Fruit fly (Drosophila melanogaster): ENCODE results near the gene AkhR.

The AkhR gene

DNA sequence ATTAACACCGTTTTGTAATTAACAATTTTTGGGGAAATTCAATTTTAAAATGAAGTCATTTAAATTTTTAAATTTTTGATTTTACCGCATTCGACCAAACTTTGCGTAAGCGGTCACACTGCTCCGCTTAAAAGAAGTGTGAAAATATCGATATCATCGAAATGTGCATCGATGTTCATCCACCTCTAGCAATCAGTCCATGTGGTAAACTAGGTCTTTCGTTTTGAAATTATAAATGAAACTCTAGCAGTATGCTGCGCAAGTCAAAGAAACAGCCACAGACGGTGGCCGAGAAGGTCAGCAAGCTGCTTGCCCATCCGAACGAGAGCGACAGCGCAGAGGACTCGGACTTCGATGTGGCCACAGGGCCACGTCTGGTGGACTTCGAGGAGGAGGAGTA lies 1.5 kb upstream of the AkhR start, which contains the start of gene Aatf (continued):
- no peak for TF ChIP-seq Sox100B (GFP tag; optimal IDR thresholded peaks at IDR 0.05)
- no peak for TF ChIP-seq zfh2 (GFP tag; optimal IDR thresholded peaks at IDR 0.05)
- no peak for TF ChIP-seq CG10209 (GFP tag; optimal IDR thresholded peaks at IDR 0.05)
- no peak for TF ChIP-seq pita (GFP tag; optimal IDR thresholded peaks at IDR 0.05)
- TF ChIP-seq ara (GFP tag; IDR thresholded peaks at IDR 0.05): no peak
- TF ChIP-seq slou (GFP tag; optimal IDR thresholded peaks at IDR 0.05): no peak
- no peak for TF ChIP-seq tup (GFP tag; optimal IDR thresholded peaks at IDR 0.05)
- TF ChIP-seq Bgb (GFP tag; IDR thresholded peaks at IDR 0.05; ENCODE audit: partially characterized antibody): peak; percentile 89
- TF ChIP-seq CG16813 (GFP tag; IDR thresholded peaks at IDR 0.05; ENCODE audit: partially characterized antibody): peak; percentile 79
- TF ChIP-seq p53 (GFP tag; optimal IDR thresholded peaks at IDR 0.05): no peak
- TF ChIP-seq Fer3 (tag; optimal IDR thresholded peaks at IDR 0.05): no peak
- no peak for TF ChIP-seq CG32772 (GFP tag; IDR thresholded peaks at IDR 0.05)
- TF ChIP-seq CG8944 (GFP tag; optimal IDR thresholded peaks at IDR 0.05): no peak
- TF ChIP-seq CG9817 (tag; optimal IDR thresholded peaks at IDR 0.05): no peak
- TF ChIP-seq CG3838 (GFP tag; optimal IDR thresholded peaks at IDR 0.05): no peak
- no peak for TF ChIP-seq CG15269 (tag; optimal IDR thresholded peaks at IDR 0.05)
- no peak for TF ChIP-seq grau (tag; optimal IDR thresholded peaks at IDR 0.05)
- no peak for TF ChIP-seq unpg (GFP tag; optimal IDR thresholded peaks at IDR 0.05)
- no peak for TF ChIP-seq grn (GFP tag; optimal IDR thresholded peaks at IDR 0.05)
- no peak for TF ChIP-seq CG16863 (GFP tag; optimal IDR thresholded peaks at IDR 0.05)
- no peak for TF ChIP-seq CG8924 (tag; optimal IDR thresholded peaks at IDR 0.05)
- no peak for TF ChIP-seq pan (optimal IDR thresholded peaks at IDR 0.05)
- peak in 1 of 2 experiments; percentile 21 for TF ChIP-seq pan (GFP tag; optimal IDR thresholded peaks at IDR 0.05 in 1 of 2, IDR thresholded peaks at IDR 0.05 in 1 of 2)
- no peak for TF ChIP-seq CG17385 (GFP tag; optimal IDR thresholded peaks at IDR 0.05)
- TF ChIP-seq ewg (GFP tag; optimal IDR thresholded peaks at IDR 0.05): no peak
- no peak for TF ChIP-seq D19A (tag; optimal IDR thresholded peaks at IDR 0.05)
- no peak for TF ChIP-seq wor (GFP tag; IDR thresholded peaks at IDR 0.05)
- no peak for TF ChIP-seq Aef1 (GFP tag; IDR thresholded peaks at IDR 0.05)
- no peak for TF ChIP-seq lab (GFP tag; optimal IDR thresholded peaks at IDR 0.05)
- TF ChIP-seq Dbx (GFP tag; IDR thresholded peaks at IDR 0.05): peak; percentile 52; the same call in 2 of the 3 replicates
- TF ChIP-seq scrt (GFP tag; optimal IDR thresholded peaks at IDR 0.05): no peak
- no peak for TF ChIP-seq hth (optimal IDR thresholded peaks at IDR 0.05)
- no peak for TF ChIP-seq CG31365 (tag; optimal IDR thresholded peaks at IDR 0.05)
- TF ChIP-seq Dref (GFP tag; IDR thresholded peaks at IDR 0.05): peak; percentile 90
- TF ChIP-seq fd3F (GFP tag; optimal IDR thresholded peaks at IDR 0.05): no peak
- TF ChIP-seq prd (optimal IDR thresholded peaks at IDR 0.05): no peak
- TF ChIP-seq prd (GFP tag; IDR thresholded peaks at IDR 0.05): no peak
- TF ChIP-seq CG8281 (tag; optimal IDR thresholded peaks at IDR 0.05): no peak
- no peak for TF ChIP-seq NC2β (GFP tag; optimal IDR thresholded peaks at IDR 0.05)
- peak; percentile 83 for TF ChIP-seq bbx (GFP tag; IDR thresholded peaks at IDR 0.05; ENCODE audit: partially characterized antibody)
- no peak for TF ChIP-seq peb (GFP tag; IDR thresholded peaks at IDR 0.05)
- no peak for TF ChIP-seq CG10979 (tag; optimal IDR thresholded peaks at IDR 0.05)
- peak; percentile 82; the same call in 2 of the 3 replicates for TF ChIP-seq Opbp (GFP tag; IDR thresholded peaks at IDR 0.05; ENCODE audit: partially characterized antibody)
- no peak for TF ChIP-seq CG2889 (GFP tag; IDR thresholded peaks at IDR 0.05)
- TF ChIP-seq Lhr (GFP tag; optimal IDR thresholded peaks at IDR 0.05): peak; percentile 24
- no peak for TF ChIP-seq Neu2 (GFP tag; optimal IDR thresholded peaks at IDR 0.05; ENCODE audit: borderline replicate concordance)
- TF ChIP-seq CG4707 (GFP tag; optimal IDR thresholded peaks at IDR 0.05): no peak
- TF ChIP-seq sim (GFP tag; IDR thresholded peaks at IDR 0.05): no peak
- TF ChIP-seq MBD-R2 (GFP tag; IDR thresholded peaks at IDR 0.05): peak; percentile 84
- 0 out of 2 replicates have a peak, but pooled peaks have one; percentile 33 for TF ChIP-seq Atf6 (GFP tag; IDR thresholded peaks at IDR 0.05)
- no peak for TF ChIP-seq CG15479 (GFP tag; optimal IDR thresholded peaks at IDR 0.05)
- no peak for TF ChIP-seq CG13296 (GFP tag; optimal IDR thresholded peaks at IDR 0.05)

Measured in whole organism, embryonic.